Worm (Caenorhabditis elegans) whole organism, midembryonic: Measurements from ENCODE around the gene F26F2.7.
"Not testable (repeated sequence)": the region's sequence is repeated elsewhere in the genome, so short reads cannot be mapped to it uniquely, and the experiment has no call there.

Experiments used
- T22C8.4 ChIP-seq: fragments of 200-800 bp; sonication (Bioruptor generic); IDR thresholded peaks from 2 replicates; pipeline ENCODE4 v1.3.6; 2022; ENCODE audit warnings: missing genetic modification characterization, missing compliant biosample characterization
- cog-1 ChIP-seq: sonication (generic microtip); optimal IDR thresholded peaks from 2 replicates; lab custom pipeline; 2016; ENCODE audit warnings: missing genetic modification characterization, missing compliant biosample characterization
- flt-1 ChIP-seq: fragments of 200-800 bp; sonication (Bioruptor generic); IDR thresholded peaks from 2 replicates; pipeline ENCODE4 v1.3.6; 2022; ENCODE audit warnings: missing genetic modification characterization, missing compliant biosample characterization
- klf-2 ChIP-seq: fragments of 200-800 bp; sonication (Bioruptor generic); conservative IDR thresholded peaks from 2 replicates; pipeline ENCODE4 v1.3.6; 2022; ENCODE audit warnings: missing genetic modification reagents, missing genetic modification characterization, missing compliant biosample characterization
- med-1 ChIP-seq: sonication (generic microtip); optimal IDR thresholded peaks from 2 replicates; lab custom pipeline; 2017; ENCODE audit warnings: missing genetic modification characterization, mild to moderate bottlenecking, missing compliant biosample characterization, antibody characterized with exemption, missing genetic modification reagents; ENCODE audit not compliant: insufficient read depth
- ref-1 ChIP-seq: fragments of 200-800 bp; sonication (Bioruptor generic); conservative IDR thresholded peaks from 2 replicates; pipeline ENCODE4 v1.3.6; 2022; ENCODE audit warnings: missing genetic modification reagents, missing genetic modification characterization, missing compliant biosample characterization
- tab-1 ChIP-seq: fragments of 200-800 bp; sonication (Bioruptor generic); IDR thresholded peaks from 2 replicates; pipeline ENCODE4 v1.3.6; 2022; ENCODE audit warnings: missing genetic modification characterization, missing compliant biosample characterization
- ztf-23 ChIP-seq: fragments of 200-800 bp; sonication (Bioruptor generic); IDR thresholded peaks from 2 replicates; pipeline ENCODE4 v1.3.6; 2022; ENCODE audit warnings: missing genetic modification reagents, missing genetic modification characterization, missing compliant biosample characterization
- ztf-29 ChIP-seq: fragments of 200-800 bp; sonication (Bioruptor generic); IDR thresholded peaks from 2 replicates; pipeline ENCODE4 v1.3.6; 2022; ENCODE audit warnings: missing genetic modification reagents, missing genetic modification characterization, missing compliant biosample characterization

Gene F26F2.7

DNA sequence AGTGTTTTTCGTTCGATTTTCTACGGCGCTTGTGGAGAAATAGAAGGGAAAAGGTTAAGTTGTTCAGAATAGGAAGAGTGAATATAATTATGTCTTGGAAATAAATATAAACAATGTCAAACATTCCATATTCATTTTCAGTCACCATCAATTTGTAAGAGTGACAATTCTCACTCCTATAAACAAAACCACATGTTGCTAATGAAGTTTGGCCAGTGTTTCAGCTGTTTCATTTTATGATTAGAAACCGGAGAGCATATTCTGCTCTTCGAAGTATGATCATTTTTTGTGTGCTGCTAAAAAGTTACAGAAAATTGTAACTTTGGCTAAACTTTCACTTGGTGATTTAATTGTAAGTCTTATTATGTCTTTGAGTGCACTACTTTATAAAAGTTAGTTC, 25.7 kb upstream of the F26F2.7 start, which contains the start of gene Y38H6C.21:
TSS of gene Y38H6C.21 (minus strand) at position 148 of the 400 bp plus-strand sequence.
- TF ChIP-seq ztf-23 (GFP tag; lab: Robert Waterston, UW), result no peak
- no peak for TF ChIP-seq ztf-29 (GFP tag; lab: Robert Waterston, UW)
- no peak for TF ChIP-seq ref-1 (GFP tag; lab: Robert Waterston, UW)
- TF ChIP-seq tab-1 (GFP tag; lab: Robert Waterston, UW), result no peak
- TF ChIP-seq med-1 (GFP tag; lab: Kevin White, UChicago), result no peak
- TF ChIP-seq flt-1 (GFP tag; lab: Robert Waterston, UW), result no peak
- TF ChIP-seq T22C8.4, result no peak
- no peak for TF ChIP-seq cog-1 (tag; lab: Kevin White, UChicago)
- no peak for TF ChIP-seq klf-2 (GFP tag; lab: Robert Waterston, UW)

- TF ChIP-seq flt-1 (GFP tag; lab: Robert Waterston, UW) (no peak), ztf-29 (GFP tag; lab: Robert Waterston, UW) (no peak), tab-1 (GFP tag; lab: Robert Waterston, UW) (no peak), klf-2 (GFP tag; lab: Robert Waterston, UW) (no peak), T22C8.4 (no peak), med-1 (GFP tag; lab: Kevin White, UChicago) (no peak), ztf-23 (GFP tag; lab: Robert Waterston, UW) (no peak), ref-1 (GFP tag; lab: Robert Waterston, UW) (no peak), cog-1 (tag; lab: Kevin White, UChicago) (no peak)
These were observed 24.5 kb upstream of the F26F2.7 start, which contains the start of gene Y38H6C.23 for ce11 chrV:20556260-20556659. Y38H6C.23 (minus strand) TSS chrV:20556360.

DNA sequence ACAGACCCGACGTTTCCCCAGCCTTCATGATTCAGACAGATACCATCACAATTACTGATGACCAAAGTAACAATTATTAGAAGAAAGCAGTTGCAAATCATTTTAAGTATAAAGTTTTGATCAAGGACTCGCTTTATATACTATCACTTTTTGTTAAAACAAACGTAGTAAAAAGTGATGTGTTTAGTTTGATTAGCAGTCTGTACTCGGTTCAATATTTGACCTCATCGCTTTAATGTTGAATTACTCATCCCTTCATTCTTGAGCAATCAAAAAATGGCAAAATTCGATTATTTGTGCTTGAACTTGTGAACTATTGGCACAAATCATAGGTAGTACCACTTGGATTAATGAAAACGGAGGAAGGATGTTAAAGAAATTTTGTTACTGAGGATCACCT, 22.5 kb upstream of the F26F2.7 start, which contains the start of gene abf-4:
TSS of gene abf-4 (minus strand) at position 101 of the 400 bp plus-strand sequence.
- TF ChIP-seq med-1 (GFP tag; lab: Kevin White, UChicago), result no peak
- TF ChIP-seq T22C8.4, result no peak
- TF ChIP-seq ref-1 (GFP tag; lab: Robert Waterston, UW), result no peak
- TF ChIP-seq klf-2 (GFP tag; lab: Robert Waterston, UW), result no peak
- TF ChIP-seq ztf-23 (GFP tag; lab: Robert Waterston, UW), result no peak
- TF ChIP-seq flt-1 (GFP tag; lab: Robert Waterston, UW), result no peak
- no peak for TF ChIP-seq tab-1 (GFP tag; lab: Robert Waterston, UW)
- TF ChIP-seq cog-1 (tag; lab: Kevin White, UChicago), result no peak
- TF ChIP-seq ztf-29 (GFP tag; lab: Robert Waterston, UW), result no peak

ce11 chrV:20561795-20562194, 19.0 kb upstream of the F26F2.7 start, which contains the start of gene F26F2.1:
F26F2.1 (minus strand) TSS chrV:20561895.
- TF ChIP-seq T22C8.4 (no peak), flt-1 (GFP tag; lab: Robert Waterston, UW) (no peak), tab-1 (GFP tag; lab: Robert Waterston, UW) (no peak), klf-2 (GFP tag; lab: Robert Waterston, UW) (no peak), med-1 (GFP tag; lab: Kevin White, UChicago) (no peak), cog-1 (tag; lab: Kevin White, UChicago) (no peak), ref-1 (GFP tag; lab: Robert Waterston, UW) (no peak)

DNA sequence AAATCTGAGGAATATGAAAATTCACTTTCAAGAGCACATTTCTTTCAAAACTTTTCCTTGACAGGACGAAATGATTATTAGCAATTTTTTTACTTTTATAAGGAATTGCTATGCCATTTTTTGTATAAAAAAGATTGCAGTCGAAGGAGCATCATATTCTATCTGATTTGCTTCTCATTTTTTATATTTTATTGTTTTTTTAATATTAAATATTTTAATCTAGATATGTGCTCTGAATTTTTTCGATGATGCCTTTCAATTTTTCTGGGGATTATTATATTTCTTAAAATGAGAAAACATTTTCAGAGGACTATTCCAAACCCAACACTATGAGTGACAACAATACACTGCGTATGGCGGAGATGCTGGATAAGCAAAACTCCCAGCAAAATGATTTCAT, 16.7 kb upstream of the F26F2.7 start, which contains the start of gene F26F2.13:
TSS of gene F26F2.13 (plus strand) at position 301 of the 400 bp plus-strand sequence.
- not testable (repeated sequence) for TF ChIP-seq flt-1 (GFP tag; lab: Robert Waterston, UW); cog-1 (tag; lab: Kevin White, UChicago); tab-1 (GFP tag; lab: Robert Waterston, UW)

DNA sequence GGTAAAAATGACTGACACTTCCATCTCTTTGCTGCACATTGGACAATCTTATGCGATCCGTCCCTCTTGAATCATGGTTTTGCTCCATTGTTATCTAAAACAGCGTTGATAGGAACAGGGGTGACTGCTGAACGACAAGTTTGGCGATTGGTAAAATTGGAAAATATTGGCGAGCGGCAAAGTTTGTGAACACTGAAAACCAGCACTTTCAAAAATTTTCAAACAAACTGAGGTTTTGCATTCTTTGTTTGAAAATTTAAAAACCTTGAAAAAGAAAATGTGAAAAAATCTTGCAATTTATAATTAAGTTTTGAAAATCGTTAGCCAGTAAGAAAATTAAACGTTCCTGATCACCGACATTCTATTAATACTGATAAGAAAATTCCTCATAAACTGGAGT, 14.3 kb upstream of the F26F2.7 start, which contains the start of gene F26F2.3:
TSS of gene F26F2.3 (minus strand) at position 101 of the 400 bp plus-strand sequence.
- no peak for TF ChIP-seq ztf-23 (GFP tag; lab: Robert Waterston, UW)
- TF ChIP-seq klf-2 (GFP tag; lab: Robert Waterston, UW), result no peak
- TF ChIP-seq med-1 (GFP tag; lab: Kevin White, UChicago), result no peak
- no peak for TF ChIP-seq cog-1 (tag; lab: Kevin White, UChicago)
- TF ChIP-seq flt-1 (GFP tag; lab: Robert Waterston, UW), result no peak
- no peak for TF ChIP-seq ref-1 (GFP tag; lab: Robert Waterston, UW)
- TF ChIP-seq tab-1 (GFP tag; lab: Robert Waterston, UW), result no peak
- no peak for TF ChIP-seq ztf-29 (GFP tag; lab: Robert Waterston, UW)
- no peak for TF ChIP-seq T22C8.4

DNA sequence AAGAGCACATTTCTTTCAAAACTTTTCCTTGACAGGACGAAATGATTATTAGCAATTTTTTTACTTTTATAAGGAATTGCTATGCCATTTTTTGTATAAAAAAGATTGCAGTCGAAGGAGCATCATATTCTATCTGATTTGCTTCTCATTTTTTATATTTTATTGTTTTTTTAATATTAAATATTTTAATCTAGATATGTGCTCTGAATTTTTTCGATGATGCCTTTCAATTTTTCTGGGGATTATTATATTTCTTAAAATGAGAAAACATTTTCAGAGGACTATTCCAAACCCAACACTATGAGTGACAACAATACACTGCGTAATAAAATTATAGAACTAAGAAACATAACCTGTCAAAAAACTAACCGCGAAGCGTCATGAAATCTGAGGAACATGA, 11.8 kb upstream of the F26F2.7 start, which contains the start of gene F26F2.4:
TSS of gene F26F2.4 (plus strand) at position 301 of the 400 bp plus-strand sequence.
- not testable (repeated sequence) for TF ChIP-seq ztf-23 (GFP tag; lab: Robert Waterston, UW); T22C8.4; ref-1 (GFP tag; lab: Robert Waterston, UW)

ce11 chrV:20573392-20573791, 7.4 kb upstream of the F26F2.7 start, which contains the start of gene F26F2.5:
F26F2.5 (plus strand) TSS chrV:20573692.
- TF ChIP-seq ref-1 (GFP tag; lab: Robert Waterston, UW) (no peak), cog-1 (tag; lab: Kevin White, UChicago) (no peak), tab-1 (GFP tag; lab: Robert Waterston, UW) (no peak), T22C8.4 (no peak), ztf-29 (GFP tag; lab: Robert Waterston, UW) (no peak), ztf-23 (GFP tag; lab: Robert Waterston, UW) (no peak), klf-2 (GFP tag; lab: Robert Waterston, UW) (no peak), med-1 (GFP tag; lab: Kevin White, UChicago) (no peak), flt-1 (GFP tag; lab: Robert Waterston, UW) (no peak)

ce11 chrV:20574314-20574713, 6.5 kb upstream of the F26F2.7 start, which contains the start of gene clec-263:
clec-263 (plus strand) TSS chrV:20574614.
- no peak for TF ChIP-seq ref-1 (GFP tag; lab: Robert Waterston, UW)
